Worm (Caenorhabditis elegans) whole organism, L3 larva: ENCODE measurements around the gene T15H9.5.
A peak's percentile ranks its signal among the peaks of the same experiment; 100 is the strongest.

Experiments
- R02D3.7 ChIP-seq: fragments of 150-350 bp; optimal IDR thresholded peaks from 2 replicates; lab custom pipeline; 2014; ENCODE audit warnings: missing biosample characterization, missing genetic modification characterization
- ZK546.5 ChIP-seq: sonication (generic microtip); optimal IDR thresholded peaks from 2 replicates; lab custom pipeline; 2017; ENCODE audit warnings: missing biosample characterization, missing genetic modification characterization
- ama-1 ChIP-seq: fragments of 150-350 bp; optimal IDR thresholded peaks from 2 replicates; lab custom pipeline; 2018
- ceh-16 ChIP-seq: sonication (generic microtip); optimal IDR thresholded peaks from 2 replicates; lab custom pipeline; 2017; ENCODE audit warnings: missing biosample characterization, missing genetic modification characterization
- ceh-9 ChIP-seq: sonication (generic microtip); optimal IDR thresholded peaks from 2 replicates; lab custom pipeline; 2018; ENCODE audit warnings: missing biosample characterization, missing genetic modification characterization
- daf-12 ChIP-seq: fragments of 150-350 bp; optimal IDR thresholded peaks from 2 replicates; lab custom pipeline; 2014; ENCODE audit warnings: missing biosample characterization, missing genetic modification reagents, missing genetic modification characterization
- egl-27 ChIP-seq: sonication (generic microtip); optimal IDR thresholded peaks from 4 replicates; lab custom pipeline; 2017; ENCODE audit warnings: missing biosample characterization, missing genetic modification reagents, missing genetic modification characterization
- egl-5 ChIP-seq: fragments of 150-350 bp; optimal IDR thresholded peaks from 2 replicates; lab custom pipeline; 2017; ENCODE audit warnings: missing biosample characterization, missing genetic modification reagents, missing genetic modification characterization, inconsistent platforms
- elt-1 ChIP-seq: fragments of 150-350 bp; optimal IDR thresholded peaks from 2 replicates; lab custom pipeline; 2014; ENCODE audit warnings: missing biosample characterization, missing genetic modification characterization
- elt-2 ChIP-seq: sonication (generic microtip); optimal IDR thresholded peaks from 2 replicates; lab custom pipeline; 2016; ENCODE audit warnings: missing genetic modification reagents, mild to moderate bottlenecking, missing genetic modification characterization, missing compliant biosample characterization
- elt-3 ChIP-seq, 3 experiments: fragments of 150-350 bp in 1 of 3; sonication (generic microtip) in 2 of 3; optimal IDR thresholded peaks; 2 replicates in 2 of 3; 4 replicates in 1 of 3; lab custom pipeline; 2014 to 2017; ENCODE audit warnings: missing biosample characterization in 3 of 3, missing genetic modification characterization in 3 of 3
- fkh-2 ChIP-seq: fragments of 150-350 bp; optimal IDR thresholded peaks from 2 replicates; lab custom pipeline; 2014; ENCODE audit warnings: missing biosample characterization, missing genetic modification reagents, missing genetic modification characterization
- fos-1 ChIP-seq: fragments of 150-350 bp; optimal IDR thresholded peaks from 2 replicates; lab custom pipeline; 2014; ENCODE audit warnings: missing biosample characterization, missing genetic modification characterization
- hmg-11 ChIP-seq: sonication (generic microtip); optimal IDR thresholded peaks from 2 replicates; lab custom pipeline; 2016; ENCODE audit warnings: missing genetic modification characterization, missing compliant biosample characterization
- jun-1 ChIP-seq: fragments of 150-350 bp; optimal IDR thresholded peaks from 2 replicates; lab custom pipeline; 2014; ENCODE audit warnings: missing biosample characterization, missing genetic modification reagents, missing genetic modification characterization
- lin-15B ChIP-seq: fragments of 150-350 bp; optimal IDR thresholded peaks from 2 replicates; lab custom pipeline; 2014; ENCODE audit warnings: missing biosample characterization, missing genetic modification characterization
- lin-39 ChIP-seq: fragments of 150-350 bp; optimal IDR thresholded peaks from 2 replicates; lab custom pipeline; 2018; ENCODE audit warnings: missing biosample characterization, missing genetic modification reagents, missing genetic modification characterization
- lsy-12 ChIP-seq: sonication (generic microtip); optimal IDR thresholded peaks from 2 replicates; lab custom pipeline; 2016; ENCODE audit warnings: mild to moderate bottlenecking, missing genetic modification characterization, missing compliant biosample characterization
- nfya-1 ChIP-seq: sonication (generic microtip); optimal IDR thresholded peaks from 2 replicates; lab custom pipeline; 2017; ENCODE audit warnings: missing genetic modification characterization, mild to moderate bottlenecking, missing compliant biosample characterization, antibody characterized with exemption, moderate library complexity; ENCODE audit not compliant: insufficient read depth
- nhr-11 ChIP-seq: fragments of 150-350 bp; optimal IDR thresholded peaks from 2 replicates; lab custom pipeline; 2014; ENCODE audit warnings: missing biosample characterization, missing genetic modification characterization
- nhr-23 ChIP-seq: fragments of 150-350 bp; optimal IDR thresholded peaks from 2 replicates; lab custom pipeline; 2014; ENCODE audit warnings: missing biosample characterization, missing genetic modification reagents, missing genetic modification characterization
- nhr-237 ChIP-seq: fragments of 150-350 bp; optimal IDR thresholded peaks from 2 replicates; lab custom pipeline; 2014; ENCODE audit warnings: missing biosample characterization, missing genetic modification characterization
- nhr-25 ChIP-seq: sonication (generic microtip); optimal IDR thresholded peaks from 2 replicates; lab custom pipeline; 2017; ENCODE audit warnings: missing biosample characterization, missing genetic modification characterization
- nhr-28 ChIP-seq: fragments of 150-350 bp; optimal IDR thresholded peaks from 2 replicates; lab custom pipeline; 2014; ENCODE audit warnings: missing biosample characterization, missing genetic modification characterization
- nhr-43 ChIP-seq: sonication (generic microtip); optimal IDR thresholded peaks from 2 replicates; lab custom pipeline; 2016; ENCODE audit warnings: mild to moderate bottlenecking, missing genetic modification characterization, missing compliant biosample characterization; ENCODE audit not compliant: poor library complexity, severe bottlenecking
- nhr-76 ChIP-seq: fragments of 150-350 bp; sonication (generic microtip); optimal IDR thresholded peaks from 5 replicates; lab custom pipeline; 2014; ENCODE audit warnings: missing biosample characterization, missing genetic modification characterization
- nhr-77 ChIP-seq: fragments of 150-350 bp; optimal IDR thresholded peaks from 2 replicates; lab custom pipeline; 2014; ENCODE audit warnings: missing biosample characterization, missing genetic modification characterization
- pha-4 ChIP-seq: fragments of 150-350 bp; optimal IDR thresholded peaks from 2 replicates; lab custom pipeline; 2014; ENCODE audit warnings: missing biosample characterization, missing genetic modification reagents, missing genetic modification characterization
- skn-1 ChIP-seq: fragments of 150-350 bp; optimal IDR thresholded peaks from 2 replicates; lab custom pipeline; 2014; ENCODE audit warnings: missing biosample characterization, missing genetic modification characterization
- snpc-4 ChIP-seq: fragments of 150-350 bp; optimal IDR thresholded peaks from 2 replicates; lab custom pipeline; 2014; ENCODE audit warnings: missing biosample characterization, missing genetic modification characterization
- tbx-2 ChIP-seq: sonication (generic microtip); optimal IDR thresholded peaks from 2 replicates; lab custom pipeline; 2016; ENCODE audit warnings: mild to moderate bottlenecking, missing genetic modification characterization, missing compliant biosample characterization
- unc-62 ChIP-seq: fragments of 150-350 bp; sonication (generic microtip); optimal IDR thresholded peaks from 4 replicates; lab custom pipeline; 2014; ENCODE audit warnings: missing biosample characterization, missing genetic modification reagents, missing genetic modification characterization
- zag-1 ChIP-seq: fragments of 150-350 bp; optimal IDR thresholded peaks from 2 replicates; lab custom pipeline; 2014; ENCODE audit warnings: missing biosample characterization, missing genetic modification characterization
- ztf-4 ChIP-seq: fragments of 150-350 bp; optimal IDR thresholded peaks from 2 replicates; lab custom pipeline; 2014; ENCODE audit warnings: missing biosample characterization, missing genetic modification characterization

The T15H9.5 gene

DNA sequence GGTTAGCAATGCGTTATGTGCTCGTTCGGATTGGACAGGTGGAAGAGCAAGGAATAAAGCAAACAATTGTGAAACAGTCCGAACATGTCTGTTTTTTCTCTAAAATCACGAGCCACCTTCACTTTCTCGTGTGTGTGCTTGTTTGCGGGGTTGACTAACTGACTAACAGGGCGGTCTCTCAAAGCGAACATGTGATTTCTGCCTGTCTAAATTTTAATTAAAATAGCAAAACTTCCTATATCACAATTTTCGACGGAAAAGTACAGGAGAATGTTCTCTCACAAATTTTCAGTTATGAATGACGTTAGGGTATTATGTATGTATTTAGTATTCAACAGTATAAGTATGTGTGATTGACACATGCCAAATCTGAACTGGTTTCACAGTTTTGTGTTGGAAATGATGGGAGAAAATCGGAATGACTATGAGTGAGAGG, 10.7 kb upstream of the T15H9.5 start:
- TF ChIP-seq tbx-2 (tag; lab: Kevin White, UChicago), result no peak
- TF ChIP-seq pha-4 (tag; lab: Kevin White, UChicago), result peak; percentile 91
- no peak for TF ChIP-seq lin-15B (tag; lab: Kevin White, UChicago)
- no peak for TF ChIP-seq ceh-9
- TF ChIP-seq nhr-23 (tag; lab: Kevin White, UChicago), result peak; percentile 8

DNA sequence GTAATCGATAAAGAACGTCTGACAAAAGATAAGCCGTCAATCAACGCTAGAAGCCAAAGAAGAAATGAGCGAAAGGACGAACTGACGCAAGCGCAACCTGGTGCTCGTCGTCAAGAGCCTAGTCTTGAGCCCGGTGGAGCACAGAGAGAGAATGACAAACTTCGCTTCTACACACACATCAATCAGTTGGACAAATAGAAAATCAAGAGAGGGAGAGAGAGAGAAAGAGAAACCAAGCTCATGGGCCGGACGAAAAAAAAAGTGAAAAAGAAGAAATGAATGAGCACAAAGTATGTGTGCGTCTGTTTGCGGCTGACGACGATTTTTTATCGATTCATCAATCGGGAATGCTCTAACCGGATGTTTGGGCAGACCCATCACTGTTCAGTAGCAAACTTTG, 9.9 kb upstream of the T15H9.5 start:
- TF ChIP-seq hmg-11, result peak; percentile 6
- TF ChIP-seq jun-1 (tag; lab: Kevin White, UChicago), result no peak
- TF ChIP-seq elt-1 (tag; lab: Kevin White, UChicago), result no peak
- TF ChIP-seq nfya-1, result peak; percentile 32
- no peak for TF ChIP-seq nhr-11 (tag; lab: Kevin White, UChicago)
- peak; percentile 52 for TF ChIP-seq lin-39 (tag; lab: Kevin White, UChicago)
- TF ChIP-seq fos-1 (tag; lab: Kevin White, UChicago), result no peak
- TF ChIP-seq egl-27 (tag; lab: Kevin White, UChicago), result no peak
- TF ChIP-seq ama-1 (lab: Kevin White, UChicago), result peak; percentile 31
- peak; percentile 60 for TF ChIP-seq pha-4 (tag; lab: Kevin White, UChicago)
- TF ChIP-seq unc-62 (GFP tag; lab: Kevin White, UChicago), result peak; percentile 25
- no peak for TF ChIP-seq elt-3 (tag; optimal IDR thresholded peaks at IDR 0.05; lab: Kevin White, UChicago)
- no peak for TF ChIP-seq ZK546.5 (tag; lab: Kevin White, UChicago)

DNA sequence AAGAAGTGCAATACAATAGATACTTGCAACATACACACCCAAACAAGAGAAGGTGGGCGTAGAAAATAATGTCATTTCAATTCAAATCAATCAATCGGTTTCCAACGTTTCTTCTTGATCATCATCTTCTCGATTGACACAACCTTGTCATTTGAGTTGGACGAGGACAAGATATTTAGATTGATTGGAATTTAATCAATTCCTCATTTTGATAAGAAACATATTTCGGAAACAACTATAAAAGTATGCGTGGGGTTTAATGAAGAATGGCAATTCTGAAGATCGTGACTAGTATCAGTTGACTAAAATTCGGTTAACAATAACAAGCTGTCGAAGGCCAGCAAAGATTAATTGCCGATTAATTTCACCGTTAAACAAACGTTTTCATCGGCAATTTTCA, 9.4 kb upstream of the T15H9.5 start:
- TF ChIP-seq ama-1 (lab: Kevin White, UChicago), result no peak
- no peak for TF ChIP-seq ztf-4 (tag; lab: Kevin White, UChicago)
- no peak for TF ChIP-seq lsy-12
- TF ChIP-seq elt-2, result no peak
- no peak for TF ChIP-seq zag-1 (tag; lab: Kevin White, UChicago)
- no peak for TF ChIP-seq unc-62 (GFP tag; lab: Kevin White, UChicago)
- TF ChIP-seq hmg-11, result no peak
- no peak for TF ChIP-seq nfya-1
- TF ChIP-seq nhr-23 (tag; lab: Kevin White, UChicago), result peak; percentile 10
- peak; percentile 24 for TF ChIP-seq elt-1 (tag; lab: Kevin White, UChicago)
- no peak for TF ChIP-seq nhr-76 (tag; lab: Kevin White, UChicago)
- TF ChIP-seq jun-1 (tag; lab: Kevin White, UChicago), result no peak
- no peak for TF ChIP-seq nhr-77 (tag; lab: Kevin White, UChicago)
- no peak for TF ChIP-seq ceh-16 (tag; lab: Kevin White, UChicago)
- TF ChIP-seq fkh-2, result no peak
- no peak for TF ChIP-seq nhr-28 (tag; lab: Kevin White, UChicago)
- no peak for TF ChIP-seq snpc-4 (tag; lab: Kevin White, UChicago)
- TF ChIP-seq nhr-25, result peak; percentile 59
- TF ChIP-seq R02D3.7 (tag; lab: Kevin White, UChicago), result no peak
- peak; percentile 46 for TF ChIP-seq nhr-43 (tag; lab: Kevin White, UChicago)
- no peak for TF ChIP-seq nhr-237 (tag; lab: Kevin White, UChicago)
- no peak for TF ChIP-seq fos-1 (tag; lab: Kevin White, UChicago)
- TF ChIP-seq skn-1, result no peak
- no peak for TF ChIP-seq lin-15B (tag; lab: Kevin White, UChicago)
- no peak for TF ChIP-seq nhr-11 (tag; lab: Kevin White, UChicago)
- TF ChIP-seq egl-5 (tag; lab: Kevin White, UChicago), result no peak
- no peak for TF ChIP-seq daf-12 (tag; lab: Kevin White, UChicago)
- TF ChIP-seq, all 47 proteins: peak for 4

DNA sequence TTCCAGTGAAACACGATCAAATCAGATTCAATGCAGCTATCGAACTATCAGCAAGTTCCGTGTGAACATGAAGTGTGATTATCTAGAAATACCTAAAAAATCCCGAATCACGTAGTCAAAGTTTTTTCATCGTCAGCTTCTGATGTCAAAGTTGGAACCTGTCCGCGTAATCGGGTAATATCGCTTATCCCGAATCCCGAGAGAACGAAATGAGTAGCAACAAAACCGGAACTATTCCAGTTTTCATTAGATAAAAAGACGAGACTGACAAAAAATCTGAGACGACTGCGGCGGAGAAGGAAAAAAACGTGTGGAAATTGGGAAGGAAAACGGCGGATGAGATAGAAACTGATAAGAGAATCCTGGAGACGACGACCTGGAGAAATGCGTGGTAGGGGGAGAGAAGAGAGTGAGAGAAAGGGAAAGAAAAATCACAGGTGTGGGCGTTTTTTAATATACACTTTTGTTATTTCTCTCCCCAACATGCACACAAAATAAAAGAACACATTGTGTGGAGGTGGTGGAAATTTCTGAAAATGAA, 8.8 kb upstream of the T15H9.5 start:
- TF ChIP-seq nhr-11 (tag; lab: Kevin White, UChicago) (no peak), nhr-23 (tag; lab: Kevin White, UChicago) (peak; percentile 10), elt-2 (peak; percentile 68), elt-3 (tag; optimal IDR thresholded peaks at IDR 0.05; lab: Kevin White, UChicago) (peak in 1 of 3 experiments; percentile 43), ama-1 (lab: Kevin White, UChicago) (peak; percentile 81), nfya-1 (peak; percentile 43), ztf-4 (tag; lab: Kevin White, UChicago) (no peak), hmg-11 (no peak)
